Worm (Caenorhabditis elegans) whole organism, mixed stage, embryonic: ENCODE results near the gene prp-9.

ENCODE experiments used
- M03D4.4 ChIP-seq: sonication (generic microtip); optimal IDR thresholded peaks from 2 replicates; lab custom pipeline; 2017; ENCODE audit warnings: mild to moderate bottlenecking, missing genetic modification characterization, missing compliant biosample characterization
- bed-3 ChIP-seq: fragments of 200-800 bp; sonication (Bioruptor generic); optimal IDR thresholded peaks from 3 replicates; lab custom pipeline; 2018; ENCODE audit warnings: mild to moderate bottlenecking, missing genetic modification characterization, moderate library complexity, missing compliant biosample characterization
- blmp-1 ChIP-seq: fragments of 150-350 bp; optimal IDR thresholded peaks from 2 replicates; lab custom pipeline; 2014; ENCODE audit warnings: missing biosample characterization, missing genetic modification characterization
- ceh-39 ChIP-seq: fragments of 150-350 bp; optimal IDR thresholded peaks from 2 replicates; lab custom pipeline; 2014; ENCODE audit warnings: missing biosample characterization, missing genetic modification characterization
- ceh-43 ChIP-seq: fragments of 200-800 bp; sonication (Bioruptor generic); optimal IDR thresholded peaks from 2 replicates; lab custom pipeline; 2018; ENCODE audit warnings: mild to moderate bottlenecking, missing genetic modification characterization, moderate library complexity, missing compliant biosample characterization
- ceh-83 ChIP-seq: fragments of 200-800 bp; sonication (Bioruptor generic); optimal IDR thresholded peaks from 2 replicates; lab custom pipeline; 2018; ENCODE audit warnings: mild to moderate bottlenecking, missing genetic modification characterization, missing compliant biosample characterization
- ces-1 ChIP-seq: fragments of 150-350 bp; optimal IDR thresholded peaks from 2 replicates; lab custom pipeline; 2014; ENCODE audit warnings: missing biosample characterization, missing genetic modification reagents, missing genetic modification characterization
- cnd-1 ChIP-seq: fragments of 200-800 bp; sonication (Bioruptor generic); optimal IDR thresholded peaks from 2 replicates; lab custom pipeline; 2018; ENCODE audit warnings: mild to moderate bottlenecking, missing genetic modification characterization, missing compliant biosample characterization
- drap-1 ChIP-seq: fragments of 200-800 bp; sonication (Bioruptor generic); optimal IDR thresholded peaks from 3 replicates; lab custom pipeline; 2018; ENCODE audit warnings: mild to moderate bottlenecking, missing genetic modification characterization, missing compliant biosample characterization
- elt-1 ChIP-seq: sonication (generic microtip); optimal IDR thresholded peaks from 2 replicates; lab custom pipeline; 2017; ENCODE audit warnings: missing genetic modification characterization, mild to moderate bottlenecking, missing compliant biosample characterization, antibody characterized with exemption, moderate library complexity, borderline replicate concordance; ENCODE audit not compliant: insufficient read depth
- elt-3 ChIP-seq: fragments of 150-350 bp; optimal IDR thresholded peaks from 2 replicates; lab custom pipeline; 2014; ENCODE audit warnings: missing biosample characterization, missing genetic modification characterization
- flh-1 ChIP-seq: fragments of 200-800 bp; sonication (Bioruptor generic); optimal IDR thresholded peaks from 2 replicates; lab custom pipeline; 2018; ENCODE audit warnings: mild to moderate bottlenecking, missing genetic modification characterization, moderate library complexity, missing compliant biosample characterization
- ham-2 ChIP-seq: fragments of 200-800 bp; sonication (Bioruptor generic); optimal IDR thresholded peaks from 2 replicates; lab custom pipeline; 2018; ENCODE audit warnings: mild to moderate bottlenecking, missing genetic modification characterization, missing compliant biosample characterization
- hlh-1 ChIP-seq: fragments of 150-350 bp; optimal IDR thresholded peaks from 2 replicates; lab custom pipeline; 2014; ENCODE audit warnings: missing biosample characterization, missing genetic modification reagents, missing genetic modification characterization
- lin-13 ChIP-seq: fragments of 150-350 bp; optimal IDR thresholded peaks from 2 replicates; lab custom pipeline; 2014; ENCODE audit warnings: missing biosample characterization, missing genetic modification characterization
- lin-32 ChIP-seq: fragments of 200-800 bp; sonication (Bioruptor generic); optimal IDR thresholded peaks from 2 replicates; lab custom pipeline; 2018; ENCODE audit warnings: mild to moderate bottlenecking, missing genetic modification characterization, missing compliant biosample characterization
- lsy-2 ChIP-seq: fragments of 150-350 bp; optimal IDR thresholded peaks from 2 replicates; lab custom pipeline; 2014; ENCODE audit warnings: missing biosample characterization, missing genetic modification characterization
- mab-5 ChIP-seq: fragments of 150-350 bp; optimal IDR thresholded peaks from 2 replicates; lab custom pipeline; 2014; ENCODE audit warnings: missing biosample characterization, missing genetic modification characterization
- mep-1 ChIP-seq: fragments of 150-350 bp; optimal IDR thresholded peaks from 2 replicates; lab custom pipeline; 2017; ENCODE audit warnings: missing biosample characterization, missing genetic modification reagents, missing genetic modification characterization, inconsistent platforms
- mls-2 ChIP-seq: sonication (generic microtip); optimal IDR thresholded peaks from 2 replicates; lab custom pipeline; 2016; ENCODE audit warnings: mild to moderate bottlenecking, missing genetic modification characterization, moderate library complexity, missing compliant biosample characterization
- nhr-12 ChIP-seq: fragments of 150-350 bp; optimal IDR thresholded peaks from 2 replicates; lab custom pipeline; 2014; ENCODE audit warnings: missing biosample characterization, missing genetic modification characterization
- nhr-2 ChIP-seq: fragments of 150-350 bp; optimal IDR thresholded peaks from 2 replicates; lab custom pipeline; 2014; ENCODE audit warnings: missing biosample characterization, missing genetic modification characterization
- nhr-237 ChIP-seq: fragments of 150-350 bp; optimal IDR thresholded peaks from 2 replicates; lab custom pipeline; 2014; ENCODE audit warnings: missing biosample characterization, missing genetic modification characterization
- nhr-28 ChIP-seq: fragments of 150-350 bp; optimal IDR thresholded peaks from 2 replicates; lab custom pipeline; 2014; ENCODE audit warnings: missing biosample characterization, missing genetic modification characterization
- nhr-76 ChIP-seq: sonication (generic microtip); optimal IDR thresholded peaks from 2 replicates; lab custom pipeline; 2017; ENCODE audit warnings: missing biosample characterization, missing genetic modification characterization
- pha-4 ChIP-seq: fragments of 150-350 bp; optimal IDR thresholded peaks from 2 replicates; lab custom pipeline; 2018; ENCODE audit warnings: missing biosample characterization, missing genetic modification reagents, missing genetic modification characterization
- sem-2 ChIP-seq: fragments of 200-800 bp; sonication (Bioruptor generic); optimal IDR thresholded peaks from 2 replicates; lab custom pipeline; 2018; ENCODE audit warnings: mild to moderate bottlenecking, missing genetic modification characterization, missing compliant biosample characterization
- snpc-4 ChIP-seq: fragments of 150-350 bp; optimal IDR thresholded peaks from 2 replicates; lab custom pipeline; 2014; ENCODE audit warnings: missing biosample characterization, missing genetic modification characterization
- sptf-1 ChIP-seq: sonication (generic microtip); optimal IDR thresholded peaks from 2 replicates; lab custom pipeline; 2017; ENCODE audit warnings: mild to moderate bottlenecking, missing genetic modification characterization, moderate library complexity, missing compliant biosample characterization
- tbx-8 ChIP-seq: fragments of 200-800 bp; sonication (Bioruptor generic); optimal IDR thresholded peaks from 2 replicates; lab custom pipeline; 2018; ENCODE audit warnings: mild to moderate bottlenecking, missing genetic modification characterization, moderate library complexity, missing compliant biosample characterization
- unc-120 ChIP-seq: sonication (generic microtip); optimal IDR thresholded peaks from 2 replicates; lab custom pipeline; 2017; ENCODE audit warnings: missing genetic modification characterization, missing compliant biosample characterization; ENCODE audit not compliant: poor library complexity, severe bottlenecking
- unc-39 ChIP-seq: fragments of 150-350 bp; optimal IDR thresholded peaks from 2 replicates; lab custom pipeline; 2014; ENCODE audit warnings: missing biosample characterization, missing genetic modification characterization
- unc-62 ChIP-seq: fragments of 150-350 bp; optimal IDR thresholded peaks from 2 replicates; lab custom pipeline; 2014; ENCODE audit warnings: missing biosample characterization, missing genetic modification reagents, missing genetic modification characterization
- zip-8 ChIP-seq: fragments of 150-350 bp; optimal IDR thresholded peaks from 2 replicates; lab custom pipeline; 2014; ENCODE audit warnings: missing biosample characterization, missing genetic modification characterization
- ztf-11 ChIP-seq: fragments of 150-350 bp; optimal IDR thresholded peaks from 2 replicates; lab custom pipeline; 2014; ENCODE audit warnings: missing biosample characterization, missing genetic modification characterization

The prp-9 gene

DNA sequence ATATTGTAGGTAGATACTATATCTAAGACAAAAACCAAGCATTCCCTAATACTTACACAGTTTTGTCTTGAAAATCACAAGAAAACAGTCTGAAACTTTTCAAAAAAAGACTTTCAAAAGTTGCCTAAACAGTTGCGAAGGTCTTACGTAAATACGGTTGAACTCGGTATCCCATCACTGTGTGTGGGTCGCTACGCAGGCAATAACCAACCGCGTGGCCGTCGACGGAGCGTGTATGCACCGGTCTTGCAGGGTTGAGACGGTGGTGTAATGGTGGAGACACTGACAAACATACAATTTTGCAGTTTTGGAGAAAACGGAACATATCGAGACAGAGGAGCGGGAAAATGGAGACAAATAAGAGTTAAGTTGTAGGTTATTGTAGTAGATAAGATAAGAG lies 36.0 kb upstream of the prp-9 start, which contains the start of gene iff-2 (continued):
- TF ChIP-seq unc-120 (peak; percentile 95), ztf-11 (tag; lab: Kevin White, UChicago) (peak; percentile 72), cnd-1 (tag; lab: Kevin White, UChicago) (peak; percentile 88)

DNA sequence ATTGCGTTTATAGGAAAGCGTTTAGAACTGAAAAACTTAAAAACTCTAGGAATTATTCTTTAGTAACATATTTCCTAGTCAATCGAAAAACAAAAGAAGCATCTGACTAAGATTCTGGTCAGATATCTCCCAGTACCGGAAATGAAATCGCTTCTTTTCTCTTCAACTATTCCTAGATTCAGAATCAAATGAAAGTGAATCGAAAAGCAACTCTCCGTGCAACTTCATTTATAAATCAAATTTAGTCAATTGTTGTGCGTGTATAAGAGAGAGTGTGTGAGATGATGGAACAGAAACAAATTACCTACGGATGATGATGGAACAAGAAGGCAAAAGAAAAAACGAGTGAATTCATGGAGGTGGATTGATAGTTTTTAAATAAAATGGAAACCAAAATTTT lies 34.0 kb upstream of the prp-9 start:
- no peak for TF ChIP-seq elt-3 (tag; lab: Kevin White, UChicago)
- peak; percentile 96 for TF ChIP-seq ces-1 (GFP tag; lab: Kevin White, UChicago)

DNA sequence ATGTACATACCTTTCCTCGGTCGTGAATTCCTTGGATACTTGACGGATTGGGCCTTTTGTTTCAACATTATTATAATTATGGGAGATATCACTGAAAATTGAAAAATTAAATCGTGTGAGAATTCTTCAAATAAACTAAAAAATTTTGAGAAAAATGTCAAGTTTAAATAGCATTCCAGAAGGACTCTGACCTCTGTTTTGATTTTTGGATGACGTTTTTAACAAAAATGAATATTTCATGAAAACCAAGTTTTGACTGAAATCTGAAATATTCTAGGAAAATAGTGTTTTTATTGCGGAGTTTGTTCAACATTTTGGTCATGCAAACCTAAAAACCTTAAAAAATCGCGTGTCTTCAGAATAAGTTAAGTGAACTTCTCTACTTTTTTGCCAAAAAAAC lies 31.0 kb upstream of the prp-9 start, which contains the start of gene glb-27:
TSS of gene glb-27 (minus strand) at position 101 of the 400 bp plus-strand sequence.
- TF ChIP-seq lin-13 (no peak), mab-5 (tag; lab: Kevin White, UChicago) (no peak)

DNA sequence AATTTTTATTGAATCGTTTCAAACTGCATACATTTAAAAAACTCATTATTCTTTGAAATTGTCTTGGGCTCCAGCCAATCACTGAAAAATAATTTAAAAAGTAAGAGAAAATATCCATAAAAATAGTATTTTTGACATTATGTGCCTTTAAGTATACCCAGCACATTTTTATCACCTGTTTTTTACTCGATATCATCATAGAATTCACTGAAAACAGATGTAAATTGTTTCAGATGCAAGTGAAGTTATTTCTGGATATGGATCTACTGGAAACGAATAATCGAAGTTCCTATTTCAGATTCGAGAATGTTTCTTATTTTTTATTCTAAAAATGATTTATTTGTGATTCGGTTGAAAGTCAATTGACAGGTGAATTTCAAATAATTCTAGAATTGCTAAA lies 29.4 kb upstream of the prp-9 start:
- TF ChIP-seq ceh-39 (tag; lab: Kevin White, UChicago) (no peak), nhr-2 (tag; lab: Kevin White, UChicago) (no peak), mls-2 (no peak), snpc-4 (no peak), ham-2 (GFP tag; lab: Kevin White, UChicago) (no peak), bed-3 (no peak), nhr-76 (no peak), pha-4 (no peak), blmp-1 (no peak), lin-32 (GFP tag; lab: Kevin White, UChicago) (no peak), unc-62 (GFP tag; lab: Kevin White, UChicago) (no peak), flh-1 (no peak), cnd-1 (tag; lab: Kevin White, UChicago) (no peak), mep-1 (no peak), nhr-237 (tag; lab: Kevin White, UChicago) (no peak)

DNA sequence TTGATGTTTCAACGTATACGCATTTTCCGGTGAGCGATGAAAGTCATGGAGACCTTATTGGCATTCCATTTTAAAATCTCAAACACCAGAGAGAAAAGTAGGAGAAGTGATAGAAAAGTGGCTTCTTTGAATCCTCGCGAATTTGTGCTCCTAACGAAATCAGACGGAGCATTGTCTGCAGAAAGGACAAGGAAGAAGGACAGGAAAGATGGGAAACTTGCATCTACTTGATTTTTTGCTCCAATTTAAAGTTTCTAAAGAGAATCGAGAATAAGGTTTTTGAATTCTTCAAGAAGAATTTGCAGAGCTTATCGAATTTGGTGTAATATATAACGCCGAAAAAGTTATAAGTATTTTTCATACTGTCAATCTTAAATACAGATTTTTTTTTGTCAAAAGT lies 25.9 kb upstream of the prp-9 start:
- TF ChIP-seq ces-1 (GFP tag; lab: Kevin White, UChicago): peak; percentile 73
- no peak for TF ChIP-seq flh-1

DNA sequence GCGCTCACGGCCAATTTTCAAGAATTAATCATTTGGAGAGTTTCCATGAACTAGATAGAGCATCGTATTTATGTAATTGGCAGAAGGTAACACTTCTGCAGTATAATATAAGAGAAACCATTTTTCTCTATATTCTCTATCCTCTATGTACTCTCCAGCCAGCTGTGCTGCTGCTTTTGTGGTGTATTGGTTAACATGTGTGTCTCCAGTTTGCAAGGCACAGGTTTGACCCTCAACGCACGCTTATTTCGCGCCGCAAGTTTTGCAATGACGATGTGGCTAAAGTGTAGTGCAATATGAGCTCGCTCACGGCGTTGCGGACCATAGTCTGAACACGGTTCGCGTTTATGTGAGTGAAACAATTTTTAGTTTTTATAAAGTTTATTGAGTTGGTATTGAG lies 21.8 kb upstream of the prp-9 start:
- TF ChIP-seq hlh-1 (tag; lab: Kevin White, UChicago) (peak; percentile 74), snpc-4 (no peak), nhr-2 (tag; lab: Kevin White, UChicago) (no peak), ces-1 (GFP tag; lab: Kevin White, UChicago) (no peak), mab-5 (tag; lab: Kevin White, UChicago) (no peak), nhr-28 (peak; percentile 37), tbx-8 (GFP tag; lab: Kevin White, UChicago) (peak; percentile 84), unc-39 (tag; lab: Kevin White, UChicago) (peak; percentile 91), ztf-11 (tag; lab: Kevin White, UChicago) (peak; percentile 29), elt-1 (tag; lab: Kevin White, UChicago) (no peak), lin-32 (GFP tag; lab: Kevin White, UChicago) (peak; percentile 86), bed-3 (peak; percentile 84), mep-1 (peak; percentile 27), zip-8 (tag; lab: Kevin White, UChicago) (no peak), sem-2 (GFP tag; lab: Kevin White, UChicago) (peak; percentile 81), lin-13 (no peak), lsy-2 (tag; lab: Kevin White, UChicago) (peak; percentile 17), cnd-1 (tag; lab: Kevin White, UChicago) (peak; percentile 94), sptf-1 (no peak), drap-1 (no peak), mls-2 (peak; percentile 90), ham-2 (GFP tag; lab: Kevin White, UChicago) (peak; percentile 89), flh-1 (peak; percentile 72), pha-4 (peak; percentile 80), ceh-83 (peak; percentile 96), unc-62 (GFP tag; lab: Kevin White, UChicago) (peak; percentile 57), M03D4.4 (tag; lab: Kevin White, UChicago) (peak; percentile 90), elt-3 (tag; lab: Kevin White, UChicago) (no peak), ceh-39 (tag; lab: Kevin White, UChicago) (no peak), ceh-43 (GFP tag; lab: Kevin White, UChicago) (peak; percentile 85), unc-120 (peak; percentile 68), blmp-1 (no peak), nhr-76 (no peak), nhr-12 (tag; lab: Kevin White, UChicago) (no peak), nhr-237 (tag; lab: Kevin White, UChicago) (no peak)
